Worm (Caenorhabditis elegans) whole organism, late embryonic: Measurements from ENCODE around the gene inf-1.

Experiments used
- ceh-19 ChIP-seq: fragments of 200-800 bp; sonication (Bioruptor generic); optimal IDR thresholded peaks from 2 replicates; lab custom pipeline; 2018; ENCODE audit warnings: mild to moderate bottlenecking, missing genetic modification characterization, missing compliant biosample characterization
- ceh-24 ChIP-seq: sonication (generic microtip); optimal IDR thresholded peaks from 2 replicates; lab custom pipeline; 2016; ENCODE audit warnings: mild to moderate bottlenecking, missing genetic modification characterization, missing compliant biosample characterization
- che-1 ChIP-seq: sonication (generic microtip); optimal IDR thresholded peaks from 2 replicates; lab custom pipeline; 2016; ENCODE audit warnings: mild to moderate bottlenecking, missing genetic modification characterization, missing compliant biosample characterization
- elt-2 ChIP-seq: sonication (generic microtip); optimal IDR thresholded peaks from 2 replicates; lab custom pipeline; 2016; ENCODE audit warnings: missing genetic modification reagents, missing genetic modification characterization, missing compliant biosample characterization
- fkh-10 ChIP-seq: fragments of 150-350 bp; optimal IDR thresholded peaks from 2 replicates; lab custom pipeline; 2014; ENCODE audit warnings: missing biosample characterization, missing genetic modification reagents, missing genetic modification characterization
- gmeb-2 ChIP-seq: sonication (generic microtip); optimal IDR thresholded peaks from 2 replicates; lab custom pipeline; 2016; ENCODE audit warnings: missing genetic modification characterization, inconsistent platforms, missing compliant biosample characterization
- lim-6 ChIP-seq: sonication (generic microtip); optimal IDR thresholded peaks from 2 replicates; lab custom pipeline; 2016; ENCODE audit warnings: missing genetic modification characterization, missing compliant biosample characterization
- lin-11 ChIP-seq: fragments of 200-800 bp; sonication (Bioruptor generic); optimal IDR thresholded peaks from 2 replicates; lab custom pipeline; 2018; ENCODE audit warnings: mild to moderate bottlenecking, missing genetic modification characterization, missing compliant biosample characterization
- nhr-11 ChIP-seq: fragments of 150-350 bp; optimal IDR thresholded peaks from 2 replicates; lab custom pipeline; 2014; ENCODE audit warnings: missing biosample characterization, missing genetic modification characterization
- npax-4 ChIP-seq: sonication (generic microtip); optimal IDR thresholded peaks from 2 replicates; lab custom pipeline; 2016; ENCODE audit warnings: missing genetic modification characterization, missing compliant biosample characterization
- tbx-2 ChIP-seq: sonication (generic microtip); optimal IDR thresholded peaks from 2 replicates; lab custom pipeline; 2016; ENCODE audit warnings: missing genetic modification characterization, missing compliant biosample characterization
- unc-3 ChIP-seq, 2 experiments: fragments of 200-800 bp in 1 of 2; sonication (Bioruptor generic) in 1 of 2; sonication (generic microtip) in 1 of 2; conservative IDR thresholded peaks in 1 of 2; optimal IDR thresholded peaks in 1 of 2; 2 replicates each; pipeline versions ENCODE4 v1.3.6 to Lab custom; 2016 to 2022; ENCODE audit warnings: missing compliant biosample characterization in 2 of 2, missing genetic modification characterization in 2 of 2, missing genetic modification reagents in 1 of 2
- unc-55 ChIP-seq: sonication (generic microtip); optimal IDR thresholded peaks from 2 replicates; lab custom pipeline; 2017; ENCODE audit warnings: missing biosample characterization, missing genetic modification reagents, missing genetic modification characterization
- unc-86 ChIP-seq: sonication (generic microtip); optimal IDR thresholded peaks from 2 replicates; lab custom pipeline; 2016; ENCODE audit warnings: missing genetic modification characterization, missing compliant biosample characterization

ce11 chrIII:6971662-6972284 is 41.8 kb downstream of the inf-1 start, which contains the start of the genes eef-1A.1 and rfc-4:
- TF ChIP-seq tbx-2 (tag; lab: Kevin White, UChicago) (peak; percentile 66), lin-11 (peak; percentile 21), unc-55 (GFP tag; lab: Kevin White, UChicago) (peak; percentile 95), nhr-11 (no peak), ceh-19 (no peak), che-1 (tag; lab: Kevin White, UChicago) (no peak), elt-2 (tag; lab: Kevin White, UChicago) (peak; percentile 71), unc-3 (GFP tag; conservative IDR thresholded peaks at IDR 0.05; lab: Robert Waterston, UW) (peak; percentile 44; the same call in 1 of the 2 replicates), unc-3 (tag; optimal IDR thresholded peaks at IDR 0.05; lab: Kevin White, UChicago) (no peak), ceh-24 (no peak), fkh-10 (GFP tag; lab: Kevin White, UChicago) (no peak), lim-6 (tag; lab: Kevin White, UChicago) (no peak), gmeb-2 (tag; lab: Kevin White, UChicago) (peak; percentile 48), unc-86 (tag; lab: Kevin White, UChicago) (peak; percentile 68), npax-4 (no peak)
